Worm (Caenorhabditis elegans) whole organism, L2 larva: Measurements from ENCODE around the gene F58E6.4.

ENCODE experiments used
- aly-2 ChIP-seq: fragments of 150-350 bp; optimal IDR thresholded peaks from 2 replicates; lab custom pipeline; 2014; ENCODE audit warnings: missing biosample characterization, missing genetic modification characterization
- ama-1 ChIP-seq: fragments of 150-350 bp; optimal IDR thresholded peaks from 2 replicates; lab custom pipeline; 2018; ENCODE audit warnings: inconsistent platforms
- egl-27 ChIP-seq: sonication (generic microtip); optimal IDR thresholded peaks from 3 replicates; lab custom pipeline; 2017; ENCODE audit warnings: missing biosample characterization, missing genetic modification reagents, missing genetic modification characterization
- elt-3 ChIP-seq: sonication (generic microtip); optimal IDR thresholded peaks from 2 replicates; lab custom pipeline; 2017; ENCODE audit warnings: missing biosample characterization, missing genetic modification characterization
- lin-13 ChIP-seq: fragments of 150-350 bp; optimal IDR thresholded peaks from 2 replicates; lab custom pipeline; 2014; ENCODE audit warnings: missing biosample characterization, missing genetic modification reagents, missing genetic modification characterization
- lsy-2 ChIP-seq, 2 experiments: fragments of 150-350 bp in 1 of 2; sonication (generic microtip) in 1 of 2; optimal IDR thresholded peaks; 2 replicates each; lab custom pipeline; 2014 to 2017; ENCODE audit warnings: missing biosample characterization in 2 of 2, missing genetic modification characterization in 2 of 2
- skn-1 ChIP-seq: sonication (generic microtip); optimal IDR thresholded peaks from 2 replicates; lab custom pipeline; 2017; ENCODE audit warnings: missing biosample characterization, missing genetic modification characterization
- unc-62 ChIP-seq: fragments of 150-350 bp; optimal IDR thresholded peaks from 2 replicates; lab custom pipeline; 2014; ENCODE audit warnings: missing biosample characterization, missing genetic modification reagents, missing genetic modification characterization
- zag-1 ChIP-seq: fragments of 150-350 bp; optimal IDR thresholded peaks from 2 replicates; lab custom pipeline; 2014; ENCODE audit warnings: missing biosample characterization, missing genetic modification characterization

ce11 chrV:9757884-9758283 lies 7.7 kb upstream of the F58E6.4 start, which contains the start of gene F58E6.11:
- TF ChIP-seq lin-13 (GFP tag; lab: Kevin White, UChicago) = no peak
- no peak for TF ChIP-seq elt-3
- TF ChIP-seq zag-1 (tag; lab: Kevin White, UChicago) = no peak
- no peak for TF ChIP-seq unc-62
- TF ChIP-seq lsy-2 (tag; optimal IDR thresholded peaks at IDR 0.05; lab: Kevin White, UChicago) = no peak
- no peak for TF ChIP-seq skn-1 (tag; lab: Kevin White, UChicago)
- no peak for TF ChIP-seq ama-1 (lab: Kevin White, UChicago)
- TF ChIP-seq egl-27 (tag; lab: Kevin White, UChicago) = no peak
- no peak for TF ChIP-seq aly-2 (tag; lab: Kevin White, UChicago)
